Worm (Caenorhabditis elegans): ENCODE data around the gene Y38E10A.24.

Gene Y38E10A.24

DNA sequence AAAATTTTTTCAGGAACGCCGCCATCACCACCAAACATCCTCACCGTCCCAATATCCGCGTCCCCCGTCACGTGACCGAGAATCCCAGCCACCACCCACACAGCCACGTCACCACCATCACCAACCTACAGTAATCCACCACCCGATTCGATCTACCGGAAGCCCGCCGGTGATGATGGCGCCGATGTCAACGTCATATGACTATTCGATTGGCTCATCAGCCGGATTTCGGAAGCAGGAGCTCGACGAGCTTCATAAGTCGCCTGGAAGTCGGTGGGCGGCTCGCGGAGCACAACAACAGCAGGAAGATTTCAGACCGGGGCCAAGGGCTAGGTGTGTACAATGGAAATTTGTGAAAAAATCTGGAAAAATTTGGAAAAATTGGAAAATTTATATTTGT lies 17.3 kb downstream of the Y38E10A.24 start:
- TF ChIP-seq nhr-76 (tag; optimal IDR thresholded peaks at IDR 0.05): no peak
- no peak for TF ChIP-seq elt-3 (tag; optimal IDR thresholded peaks at IDR 0.05)
- TF ChIP-seq unc-62 (GFP tag; optimal IDR thresholded peaks at IDR 0.05): no peak
- TF ChIP-seq nhr-77 (tag; optimal IDR thresholded peaks at IDR 0.05): no peak

DNA sequence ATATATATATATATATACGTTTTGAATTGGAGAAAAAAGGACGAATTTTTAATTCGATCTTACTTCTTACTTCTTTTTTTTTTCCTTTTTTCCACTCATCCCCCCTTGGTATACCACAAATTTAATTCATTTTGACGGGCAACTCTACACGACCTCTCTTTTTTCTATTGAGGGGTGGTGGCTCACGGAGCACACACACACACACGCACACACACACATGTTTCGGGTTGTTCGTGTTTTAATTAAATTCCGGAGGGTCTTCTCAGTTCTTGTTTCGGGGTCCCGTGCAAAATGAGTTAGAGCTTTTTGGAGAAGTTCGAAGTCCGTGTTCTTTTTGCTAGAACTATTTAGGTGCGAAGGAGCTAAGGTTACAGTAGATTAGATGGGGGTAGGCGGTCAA lies 32.7 kb downstream of the Y38E10A.24 start:
- peak; percentile 52 for TF ChIP-seq lin-14 (GFP tag; optimal IDR thresholded peaks at IDR 0.05)
- TF ChIP-seq dsc-1 (tag; optimal IDR thresholded peaks at IDR 0.05): peak; percentile 50
- TF ChIP-seq ceh-8 (GFP tag; optimal IDR thresholded peaks at IDR 0.05): no peak

DNA sequence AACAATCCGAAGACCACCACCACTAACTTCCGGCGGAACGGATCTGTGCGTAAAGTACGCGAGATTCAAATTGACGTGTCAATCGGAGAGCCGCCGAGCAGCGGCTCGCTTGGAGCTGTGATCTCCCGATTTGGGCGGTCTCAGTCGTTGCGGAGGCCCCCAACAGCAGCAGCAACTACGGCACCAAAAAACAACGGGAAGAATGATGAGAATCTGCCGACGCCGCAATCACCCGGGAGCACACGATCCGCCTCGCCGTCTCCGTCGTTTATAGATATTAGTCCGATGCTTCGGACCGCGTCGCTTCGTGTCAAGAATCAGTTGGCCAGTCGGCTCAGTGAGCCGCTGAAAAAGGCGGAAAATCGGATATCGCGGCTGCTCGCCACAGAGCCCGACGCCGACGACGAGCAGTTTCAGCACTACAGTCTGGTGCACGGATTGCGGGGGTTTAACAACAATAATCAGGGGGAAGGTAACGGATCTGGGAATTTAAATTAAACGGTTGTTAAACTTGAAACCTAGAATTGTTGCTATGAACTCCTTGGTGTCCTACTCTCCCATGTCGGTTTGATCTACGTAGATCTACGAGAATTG lies 37.0 kb downstream of the Y38E10A.24 start:
- TF ChIP-seq nhr-76 (tag; optimal IDR thresholded peaks at IDR 0.05): no peak
- TF ChIP-seq zag-1 (tag; optimal IDR thresholded peaks at IDR 0.05): no peak
- TF ChIP-seq vab-15 (tag; optimal IDR thresholded peaks at IDR 0.05): no peak
- TF ChIP-seq snpc-4 (tag; optimal IDR thresholded peaks at IDR 0.05): no peak
- no peak for TF ChIP-seq ama-1 (optimal IDR thresholded peaks at IDR 0.05)
- TF ChIP-seq sptf-1 (tag; optimal IDR thresholded peaks at IDR 0.05): no peak

DNA sequence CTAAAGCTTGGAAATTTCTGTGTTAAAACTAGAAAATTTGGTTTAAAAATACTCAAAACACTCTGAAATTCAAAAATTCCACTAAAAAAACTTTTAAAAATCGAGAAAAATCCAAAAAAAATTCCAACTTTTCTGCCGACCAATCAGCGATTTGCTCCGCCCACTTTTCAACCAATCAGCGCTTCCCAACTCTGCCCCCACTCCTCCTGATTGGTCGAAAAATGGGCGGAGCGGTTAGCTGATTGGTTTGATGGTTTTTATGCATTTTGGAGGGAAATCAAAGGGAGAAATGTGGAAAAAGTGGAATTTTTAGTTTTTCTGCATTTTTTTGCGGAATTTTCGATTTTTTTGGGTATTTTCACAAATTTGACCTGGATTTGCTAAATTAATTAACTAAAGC lies 43.2 kb downstream of the Y38E10A.24 start:
- no peak for TF ChIP-seq nhr-85 (tag)
- TF ChIP-seq nhr-47 (tag; optimal IDR thresholded peaks at IDR 0.05): no peak
- no peak for TF ChIP-seq hlh-17 (GFP tag; optimal IDR thresholded peaks at IDR 0.05; ENCODE audit: borderline replicate concordance)
- TF ChIP-seq alr-1 (tag; optimal IDR thresholded peaks at IDR 0.05; ENCODE audit: borderline replicate concordance): no peak
- TF ChIP-seq unc-30 (tag; optimal IDR thresholded peaks at IDR 0.05): no peak
- TF ChIP-seq vab-15 (tag; optimal IDR thresholded peaks at IDR 0.05): no peak
- TF ChIP-seq blmp-1 (tag; optimal IDR thresholded peaks at IDR 0.05): no peak
- TF ChIP-seq hpl-2 (GFP tag; optimal IDR thresholded peaks at IDR 0.05): no peak
- TF ChIP-seq grh-1 (GFP tag; IDR thresholded peaks at IDR 0.05): no peak
- no peak for TF ChIP-seq unc-62 (GFP tag; optimal IDR thresholded peaks at IDR 0.05)
- TF ChIP-seq ceh-82 (tag; optimal IDR thresholded peaks at IDR 0.05): no peak
- TF ChIP-seq nhr-71 (tag; optimal IDR thresholded peaks at IDR 0.05): no peak
- no peak for TF ChIP-seq pqm-1 (tag; optimal IDR thresholded peaks at IDR 0.05)
- TF ChIP-seq zip-4 (GFP tag; optimal IDR thresholded peaks at IDR 0.05): no peak
- TF ChIP-seq ztf-4 (tag; optimal IDR thresholded peaks at IDR 0.05): no peak
- no peak for TF ChIP-seq efl-1 (optimal IDR thresholded peaks at IDR 0.05)
- TF ChIP-seq efl-1 (GFP tag; optimal IDR thresholded peaks at IDR 0.05 in 1 of 2): no peak
- no peak for TF ChIP-seq elt-3 (tag; optimal IDR thresholded peaks at IDR 0.05)
- no peak for TF ChIP-seq nhr-20 (tag; optimal IDR thresholded peaks at IDR 0.05)
- TF ChIP-seq egl-27 (tag; optimal IDR thresholded peaks at IDR 0.05): no peak

DNA sequence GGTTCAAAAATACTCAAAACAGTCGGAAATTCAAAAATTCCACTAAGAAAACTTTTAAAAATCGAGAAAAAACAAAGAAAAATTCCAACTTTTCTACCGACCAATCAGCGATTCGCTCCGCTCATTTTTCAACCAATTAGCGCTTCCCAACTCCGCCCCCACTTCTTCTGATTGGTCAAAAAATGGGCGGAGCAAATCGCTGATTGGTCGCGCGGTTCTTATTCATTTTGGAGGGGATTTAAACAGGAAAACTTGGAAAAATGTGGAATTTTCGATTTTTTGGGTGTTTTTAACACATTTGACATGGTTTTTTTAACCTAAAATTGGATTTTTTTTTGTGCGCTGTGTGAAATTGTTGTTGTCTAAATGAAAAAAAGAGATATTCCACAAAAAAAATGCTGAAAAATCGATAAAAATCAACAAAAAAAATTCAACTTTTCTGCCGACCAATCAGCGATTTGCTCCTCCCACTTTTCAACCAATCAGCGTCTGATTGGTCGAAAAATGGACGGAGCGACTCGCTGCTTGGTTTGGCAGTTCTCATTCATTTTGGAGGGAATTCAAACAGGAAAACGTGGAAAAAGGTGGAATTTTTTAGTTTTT lies 44.0 kb downstream of the Y38E10A.24 start:
- TF ChIP-seq irx-1 (tag; optimal IDR thresholded peaks at IDR 0.05) (no peak), unc-62 (GFP tag; optimal IDR thresholded peaks at IDR 0.05) (no peak), nhr-76 (tag; optimal IDR thresholded peaks at IDR 0.05) (no peak), mdl-1 (tag; optimal IDR thresholded peaks at IDR 0.05) (no peak), hlh-17 (GFP tag; optimal IDR thresholded peaks at IDR 0.05; ENCODE audit: borderline replicate concordance) (no peak), aly-2 (tag; optimal IDR thresholded peaks at IDR 0.05) (no peak), isw-1 (GFP tag; IDR thresholded peaks at IDR 0.05) (no peak), efl-1 (optimal IDR thresholded peaks at IDR 0.05) (no peak), efl-1 (GFP tag; optimal IDR thresholded peaks at IDR 0.05 in 1 of 2) (no peak), lin-13 (GFP tag; optimal IDR thresholded peaks at IDR 0.05) (no peak), egl-13 (tag; optimal IDR thresholded peaks at IDR 0.05) (no peak), nhr-28 (tag; optimal IDR thresholded peaks at IDR 0.05) (no peak)
